Fruit fly (Drosophila melanogaster) ovary, adult (tissue): Measurements from ENCODE around the gene CG5180.

Experiments
- CG17801 ChIP-seq: fragments of 200-800 bp; optimal IDR thresholded peaks from 2 replicates; lab custom pipeline; 2019; ENCODE audit warnings: missing biosample characterization, mild to moderate bottlenecking, missing genetic modification characterization, moderate library complexity; ENCODE audit not compliant: partially characterized antibody

Gene CG5180

dm6 chr3R:20549855-20550603 is 7.7 kb upstream of the CG5180 start:
- peak; percentile 91 for TF ChIP-seq CG17801 (GFP tag; lab: Kevin White, UChicago)

- peak; percentile 50 for TF ChIP-seq CG17801 (GFP tag; lab: Kevin White, UChicago)
Measured at dm6 chr3R:20550632-20551486, 6.9 kb upstream of the CG5180 start.

DNA sequence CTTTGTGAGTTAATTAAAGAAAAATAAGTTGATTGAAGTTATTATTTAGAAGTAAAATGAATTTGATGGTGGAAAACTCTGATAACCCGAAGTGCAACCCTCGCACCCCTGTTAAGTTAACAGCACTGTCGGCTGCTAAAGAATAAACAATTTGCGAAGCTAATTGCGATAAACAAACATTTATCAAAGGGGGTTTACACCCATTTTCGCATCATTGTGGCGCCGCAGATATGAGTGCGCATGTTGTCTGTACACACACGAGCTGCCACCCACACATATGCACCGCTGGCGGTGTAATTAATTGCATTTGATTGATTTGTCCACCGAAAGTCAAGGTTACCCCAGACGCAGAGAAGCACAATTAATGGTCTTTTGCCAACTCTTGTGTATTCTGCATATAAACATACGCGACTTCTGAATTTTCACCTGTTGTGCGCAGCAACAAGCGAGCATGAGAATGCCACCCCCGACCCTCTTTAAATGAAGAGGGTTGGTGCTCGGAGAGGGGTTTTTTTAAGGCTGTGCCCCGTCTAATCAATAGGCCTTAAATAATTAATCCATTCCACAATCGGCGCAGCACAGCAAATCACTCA is 6.1 kb upstream of the CG5180 start:
- no peak for TF ChIP-seq CG17801 (GFP tag; lab: Kevin White, UChicago)

- no peak for TF ChIP-seq CG17801 (GFP tag; lab: Kevin White, UChicago)
Measured at dm6 chr3R:20552093-20552492, 5.6 kb upstream of the CG5180 start, which contains the start of gene Stat92E. Gene Stat92E, minus strand, starts transcription at chr3R:20552311.

dm6 chr3R:20554300-20554699 is 3.4 kb upstream of the CG5180 start, which contains the start of gene att-ORFB:
Gene att-ORFB, minus strand, starts transcription at chr3R:20554400.
- no peak for TF ChIP-seq CG17801 (GFP tag; lab: Kevin White, UChicago)

DNA sequence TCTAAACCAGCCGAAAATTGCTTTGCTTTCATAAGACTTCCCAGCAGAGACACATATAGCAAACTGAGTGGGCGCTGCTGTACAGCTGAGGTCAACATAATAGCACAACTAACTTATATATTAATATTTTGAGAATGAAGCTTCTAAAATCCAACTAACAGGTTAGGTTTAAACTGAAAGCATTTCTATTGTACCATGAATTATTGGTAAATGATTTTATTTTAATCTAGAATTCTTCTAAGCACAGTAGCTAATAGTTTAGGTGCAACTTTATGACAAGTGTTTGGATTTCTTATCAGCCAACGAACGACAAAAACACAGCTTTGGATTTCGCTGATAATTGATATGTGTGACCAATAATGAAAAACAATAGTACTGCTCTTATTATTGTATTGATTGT is 2.7 kb upstream of the CG5180 start:
- TF ChIP-seq CG17801 (GFP tag; lab: Kevin White, UChicago): no peak

DNA sequence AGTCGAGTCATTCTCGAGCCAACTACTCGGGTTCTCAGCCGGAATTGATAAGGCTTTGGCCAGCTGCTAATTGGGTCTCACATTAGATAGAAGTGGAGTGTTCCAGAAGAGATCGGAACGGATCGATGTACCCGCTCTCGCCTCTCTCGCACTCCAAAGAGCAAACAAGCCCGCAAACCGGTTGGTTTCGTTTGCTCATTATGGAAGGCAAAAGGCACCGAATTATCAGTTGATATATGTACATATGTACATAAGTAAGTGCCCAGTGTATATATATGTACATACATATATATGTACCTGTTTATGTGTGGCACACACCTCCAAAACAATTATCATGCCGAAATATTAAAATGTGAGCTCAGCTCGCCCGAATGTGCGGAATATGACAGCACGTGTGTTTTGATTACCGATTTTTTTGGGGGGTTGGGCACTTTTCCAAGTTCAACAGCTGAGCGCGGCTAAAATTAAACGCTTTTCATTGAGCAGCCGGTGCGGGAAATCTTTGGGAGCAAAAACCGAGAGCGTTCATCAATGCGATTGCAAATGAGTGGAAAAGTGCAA is 1.9 kb upstream of the CG5180 start:
- TF ChIP-seq CG17801 (GFP tag; lab: Kevin White, UChicago): no peak

DNA sequence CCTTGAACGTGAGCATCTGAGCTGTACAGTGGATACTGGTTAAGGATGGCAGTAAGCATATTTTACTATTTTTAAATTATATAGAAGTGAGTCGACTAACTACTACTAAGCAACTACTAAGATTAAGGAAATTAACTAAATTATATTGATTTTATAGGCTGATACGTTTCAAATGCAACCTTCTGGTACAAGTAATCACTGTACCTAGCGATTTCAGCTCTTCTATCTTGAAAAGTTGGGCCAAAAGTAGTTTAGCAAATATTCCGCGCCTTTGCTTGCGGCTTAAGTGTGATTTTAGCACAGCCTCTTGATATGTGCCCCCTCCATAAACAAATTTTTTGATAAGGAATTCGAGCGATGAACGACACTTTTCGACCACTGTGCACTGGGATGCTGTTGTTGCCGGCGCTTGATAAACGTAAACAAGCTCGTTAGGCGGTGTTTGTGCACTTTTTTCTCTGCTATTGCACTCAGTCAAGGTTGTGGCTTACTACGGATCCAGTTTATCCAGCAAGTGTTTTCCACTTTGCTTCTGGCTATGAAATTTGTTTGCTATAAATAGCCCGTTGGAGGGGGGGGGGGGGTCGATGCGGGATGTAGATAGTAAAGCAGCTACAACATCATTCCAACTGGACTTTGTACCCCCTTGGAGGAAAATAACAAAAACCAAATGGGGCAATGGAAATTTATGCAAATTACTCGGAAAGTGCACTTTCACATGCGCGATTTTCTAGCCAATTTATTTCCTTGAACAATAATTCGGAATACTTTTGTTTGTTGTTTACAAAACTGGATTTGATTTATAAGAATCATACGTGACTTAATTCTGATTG is 1.2 kb upstream of the CG5180 start:
- TF ChIP-seq CG17801 (GFP tag; lab: Kevin White, UChicago): no peak

DNA sequence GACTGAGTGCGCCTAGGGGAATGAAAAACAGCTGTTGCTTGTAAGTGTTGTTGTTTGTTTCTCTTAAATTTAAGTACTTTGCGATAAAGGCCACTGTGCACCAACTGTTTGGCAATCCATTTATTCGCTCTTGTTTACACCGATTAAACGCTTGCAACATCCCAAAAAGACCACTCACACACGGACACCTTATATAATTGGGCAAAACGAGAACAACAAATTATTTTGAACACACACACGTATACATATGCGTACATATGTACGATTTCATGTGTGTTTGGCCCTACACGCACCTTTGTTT is 666 bp upstream of the CG5180 start:
- TF ChIP-seq CG17801 (GFP tag; lab: Kevin White, UChicago): no peak

DNA sequence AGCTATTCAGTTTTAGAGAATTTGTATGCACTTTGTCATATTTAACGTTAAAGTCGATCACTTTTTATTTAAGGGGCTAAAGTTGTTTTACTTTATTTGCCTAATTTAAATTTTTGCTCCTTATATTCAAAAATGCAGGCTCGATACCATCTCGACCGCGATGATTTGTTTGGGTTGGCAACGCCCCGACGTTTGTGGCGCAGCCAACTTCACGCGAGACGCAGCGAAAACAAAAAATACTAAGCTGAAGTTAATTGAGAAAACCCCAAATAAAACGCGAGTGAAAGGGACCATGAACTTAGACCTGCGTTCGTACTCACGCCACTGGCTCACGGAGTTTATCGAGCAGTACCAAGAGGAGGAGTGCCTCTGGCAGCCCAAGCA is 368 bp downstream of the CG5180 start:
- no peak for TF ChIP-seq CG17801 (GFP tag; lab: Kevin White, UChicago)

dm6 chr3R:20560019-20560667 is 2.4 kb downstream of the CG5180 start, which contains the start of gene CG15922:
Gene CG15922, minus strand, starts transcription at chr3R:20560280.
- TF ChIP-seq CG17801 (GFP tag; lab: Kevin White, UChicago): no peak

dm6 chr3R:20560668-20561226 is 3.0 kb downstream of the CG5180 start, which contains the start of gene CG5191:
Gene CG5191, plus strand, starts transcription at chr3R:20560865.
- TF ChIP-seq CG17801 (GFP tag; lab: Kevin White, UChicago): no peak

DNA sequence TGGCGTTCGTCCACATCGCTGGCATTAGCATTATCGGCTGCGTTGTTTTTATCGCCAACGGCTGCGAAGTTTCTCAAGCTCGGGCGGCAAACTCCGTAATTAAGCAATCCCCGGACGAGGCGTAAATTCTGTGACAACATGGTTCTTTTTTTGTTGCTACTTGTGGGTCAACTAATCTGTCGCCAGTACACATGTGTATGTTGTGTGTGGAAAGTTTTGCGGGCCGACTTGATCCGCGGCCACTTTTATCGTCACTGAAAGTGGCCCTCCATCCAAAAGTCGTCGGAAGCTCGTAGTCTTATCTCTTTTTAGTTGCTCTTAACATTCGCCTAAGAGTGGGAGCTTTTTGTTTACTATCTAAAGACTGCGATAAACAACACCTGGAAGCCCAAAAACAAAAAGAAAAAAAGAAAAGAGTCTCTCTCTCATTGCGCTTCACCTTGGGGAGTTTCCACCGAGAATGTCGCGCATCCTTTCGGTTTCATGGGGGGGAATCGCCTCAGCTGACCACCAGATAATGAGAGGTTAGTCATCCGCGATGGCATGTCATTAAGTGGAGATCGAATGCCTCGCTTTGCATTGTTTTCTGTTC is 6.2 kb downstream of the CG5180 start, which contains the start of gene CG10877:
Gene CG10877 (minus strand): TSS at position 238 of the 592 bp plus-strand sequence.
- no peak for TF ChIP-seq CG17801 (GFP tag; lab: Kevin White, UChicago)
